Fruit fly (Drosophila melanogaster): ENCODE data around the gene Jhbp15.

- TF ChIP-seq cic (GFP tag; optimal IDR thresholded peaks at IDR 0.05) (peak; percentile 10), CG5204 (GFP tag; optimal IDR thresholded peaks at IDR 0.05) (no peak), pad (GFP tag; optimal IDR thresholded peaks at IDR 0.05) (peak; percentile 98), Hr96 (GFP tag; optimal IDR thresholded peaks at IDR 0.05) (no peak), kay (GFP tag; ENCODE audit: borderline replicate concordance) (no peak), CG12768 (GFP tag; optimal IDR thresholded peaks at IDR 0.05) (peak; percentile 19), toe (GFP tag; optimal IDR thresholded peaks at IDR 0.05) (no peak), cnc (optimal IDR thresholded peaks at IDR 0.05) (no peak), ovo (GFP tag; optimal IDR thresholded peaks at IDR 0.05) (peak; percentile 37), CG33017 (tag; optimal IDR thresholded peaks at IDR 0.05) (no peak)
Measured at dm6 chr3R:21060430-21061245, 9.9 kb upstream of the Jhbp15 start, which contains the start of gene Mvl.

Measured in whole organism, adult.